Worm (Caenorhabditis elegans) whole organism, L1 larva: ENCODE measurements around the gene ZK593.2.

Experiments
- ceh-82 ChIP-seq, 3 experiments: fragments of 150-350 bp in 1 of 3; sonication (generic microtip) in 2 of 3; optimal IDR thresholded peaks; 2 replicates each; lab custom pipeline; 2014 to 2017; ENCODE audit warnings: missing biosample characterization in 3 of 3, missing genetic modification characterization in 3 of 3
- fkh-10 ChIP-seq: sonication (generic microtip); optimal IDR thresholded peaks from 2 replicates; lab custom pipeline; 2017; ENCODE audit warnings: missing biosample characterization, missing genetic modification reagents, missing genetic modification characterization
- fos-1 ChIP-seq: fragments of 150-350 bp; optimal IDR thresholded peaks from 2 replicates; lab custom pipeline; 2014; ENCODE audit warnings: missing biosample characterization, missing genetic modification characterization
- irx-1 ChIP-seq: sonication (generic microtip); optimal IDR thresholded peaks from 2 replicates; lab custom pipeline; 2016; ENCODE audit warnings: missing genetic modification characterization, missing compliant biosample characterization
- jun-1 ChIP-seq: fragments of 150-350 bp; optimal IDR thresholded peaks from 2 replicates; lab custom pipeline; 2014; ENCODE audit warnings: missing biosample characterization, missing genetic modification reagents, missing genetic modification characterization
- pqm-1 ChIP-seq: sonication (generic microtip); optimal IDR thresholded peaks from 3 replicates; lab custom pipeline; 2017; ENCODE audit warnings: missing biosample characterization, missing genetic modification characterization
- skn-1 ChIP-seq: fragments of 150-350 bp; optimal IDR thresholded peaks from 2 replicates; lab custom pipeline; 2014; ENCODE audit warnings: missing biosample characterization, missing genetic modification characterization
- sox-4 ChIP-seq: sonication (generic microtip); optimal IDR thresholded peaks from 2 replicates; lab custom pipeline; 2016; ENCODE audit warnings: missing genetic modification characterization, missing compliant biosample characterization
- tbx-2 ChIP-seq: sonication (generic microtip); optimal IDR thresholded peaks from 2 replicates; lab custom pipeline; 2016; ENCODE audit warnings: missing genetic modification characterization, missing compliant biosample characterization
- tlp-1 ChIP-seq: fragments of 150-350 bp; optimal IDR thresholded peaks from 2 replicates; lab custom pipeline; 2014; ENCODE audit warnings: missing biosample characterization, missing genetic modification characterization
- unc-62 ChIP-seq: fragments of 150-350 bp; optimal IDR thresholded peaks from 2 replicates; lab custom pipeline; 2014; ENCODE audit warnings: missing biosample characterization, missing genetic modification reagents, missing genetic modification characterization

DNA sequence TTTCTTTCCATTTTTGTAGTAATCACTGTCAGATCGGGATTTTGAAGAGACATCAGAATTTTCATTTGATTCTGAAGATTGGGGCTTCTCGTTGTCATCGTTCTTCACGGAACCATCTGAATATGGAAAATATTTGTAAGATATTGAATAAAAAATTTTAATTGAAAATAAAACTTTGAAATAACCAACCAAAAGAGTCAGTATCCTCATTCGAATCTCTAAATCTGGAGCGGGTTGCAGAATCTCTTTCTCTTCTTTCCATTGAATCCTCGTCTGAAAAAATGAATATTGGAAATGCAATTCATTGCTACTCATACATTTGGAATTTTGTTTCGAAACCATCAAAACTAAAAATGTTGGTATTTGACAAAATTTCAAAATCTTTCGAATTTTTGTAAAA lies 15.0 kb upstream of the ZK593.2 start:
- TF ChIP-seq skn-1 (tag; lab: Kevin White, UChicago): no peak
- TF ChIP-seq sox-4 (tag; lab: Kevin White, UChicago): no peak
- no peak for TF ChIP-seq unc-62 (GFP tag; lab: Kevin White, UChicago)
- TF ChIP-seq fos-1 (tag; lab: Kevin White, UChicago): no peak
- no peak for TF ChIP-seq pqm-1 (tag; lab: Kevin White, UChicago)
- TF ChIP-seq tbx-2 (tag; lab: Kevin White, UChicago): no peak
- TF ChIP-seq tlp-1 (tag; lab: Kevin White, UChicago): no peak
- no peak for TF ChIP-seq ceh-82 (tag; optimal IDR thresholded peaks at IDR 0.05; lab: Kevin White, UChicago)
- TF ChIP-seq fkh-10 (GFP tag; lab: Kevin White, UChicago): no peak
- no peak for TF ChIP-seq jun-1 (tag; lab: Kevin White, UChicago)
- TF ChIP-seq irx-1: no peak
